Worm (Caenorhabditis elegans) whole organism, L3 larva: ENCODE data around the gene srh-32.

Source experiments
- fkh-10 ChIP-seq: sonication (generic microtip); optimal IDR thresholded peaks from 2 replicates; lab custom pipeline; 2017; ENCODE audit warnings: missing biosample characterization, missing genetic modification reagents, missing genetic modification characterization
- nhr-11 ChIP-seq: fragments of 150-350 bp; optimal IDR thresholded peaks from 2 replicates; lab custom pipeline; 2014; ENCODE audit warnings: missing biosample characterization, missing genetic modification characterization
- nhr-28 ChIP-seq: fragments of 150-350 bp; optimal IDR thresholded peaks from 2 replicates; lab custom pipeline; 2014; ENCODE audit warnings: missing biosample characterization, missing genetic modification characterization

- TF ChIP-seq fkh-10 (no peak), nhr-28 (tag; lab: Kevin White, UChicago) (no peak), nhr-11 (tag; lab: Kevin White, UChicago) (no peak)
Observed at ce11 chrV:17667676-17668075, 33.3 kb upstream of the srh-32 start, which contains the start of gene F59A1.12.
